Fruit fly (Drosophila melanogaster) whole organism, embryonic: ENCODE measurements around the gene Rab8.

Source experiments
- CG10274 ChIP-seq: fragments of 200-800 bp; sonication (Bioruptor generic); optimal IDR thresholded peaks from 3 replicates; lab custom pipeline; 2017; ENCODE audit warnings: missing biosample characterization, mild to moderate bottlenecking, missing genetic modification characterization
- CG13894 ChIP-seq: fragments of 200-800 bp; sonication (Bioruptor generic); optimal IDR thresholded peaks from 3 replicates; lab custom pipeline; 2018; ENCODE audit warnings: missing biosample characterization, mild to moderate bottlenecking, missing genetic modification characterization, moderate library complexity
- CG1529 ChIP-seq: fragments of 200-800 bp; sonication (Bioruptor generic); optimal IDR thresholded peaks from 3 replicates; lab custom pipeline; 2018; ENCODE audit warnings: missing biosample characterization, missing genetic modification characterization
- CG34224 ChIP-seq: fragments of 200-800 bp; sonication (Bioruptor generic); IDR thresholded peaks from 3 replicates; pipeline ENCODE4 v1.3.6; 2022; ENCODE audit warnings: missing biosample characterization, missing genetic modification characterization; ENCODE audit not compliant: partially characterized antibody
- Poxn ChIP-seq: fragments of 200-800 bp; sonication (Bioruptor generic); IDR thresholded peaks from 2 replicates; pipeline ENCODE4 v1.3.6; 2022; ENCODE audit warnings: missing biosample characterization, missing genetic modification characterization
- crp ChIP-seq, 2 experiments: fragments of 200-800 bp; sonication (Bioruptor generic); optimal IDR thresholded peaks; 2 replicates in 1 of 2; 3 replicates in 1 of 2; lab custom pipeline; 2017; ENCODE audit warnings: missing biosample characterization in 2 of 2, missing genetic modification characterization in 2 of 2, mild to moderate bottlenecking in 1 of 2, moderate library complexity in 1 of 2
- dan ChIP-seq: fragments of 200-800 bp; sonication (Bioruptor generic); IDR thresholded peaks from 2 replicates; pipeline ENCODE4 v1.3.6; 2022; ENCODE audit warnings: missing biosample characterization, missing genetic modification characterization
- kah ChIP-seq: fragments of 200-800 bp; sonication (Bioruptor generic); optimal IDR thresholded peaks from 2 replicates; lab custom pipeline; 2018; ENCODE audit warnings: missing biosample characterization, mild to moderate bottlenecking, missing genetic modification characterization

DNA sequence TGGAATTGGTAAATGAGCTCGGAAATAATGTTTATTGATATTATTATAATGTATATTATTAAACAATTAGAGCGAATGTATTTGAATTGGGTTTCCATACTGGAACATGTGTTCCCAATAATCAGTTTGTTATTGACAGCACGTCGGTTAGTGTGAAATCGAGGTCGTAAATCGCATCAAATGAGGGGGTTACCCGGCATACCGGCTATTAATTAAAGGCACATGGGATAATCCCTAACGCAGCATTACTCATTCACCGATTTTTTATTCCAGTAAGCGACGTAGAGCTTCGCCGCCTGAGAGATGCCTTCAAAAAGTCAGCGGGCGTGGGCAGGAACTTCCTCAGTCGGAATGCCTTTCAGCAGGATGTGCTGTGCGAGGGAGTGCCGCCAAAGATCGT lies 2.6 kb upstream of the Rab8 start:
- TF ChIP-seq Poxn (GFP tag; lab: Robert Waterston, UW) (no peak), kah (GFP tag; lab: Kevin White, UChicago) (no peak), CG1529 (no peak), crp (GFP tag; optimal IDR thresholded peaks at IDR 0.05; lab: Kevin White, UChicago) (no peak), CG34224 (GFP tag; lab: Robert Waterston, UW) (no peak), dan (GFP tag; lab: Robert Waterston, UW) (no peak), CG13894 (no peak), CG10274 (GFP tag; lab: Kevin White, UChicago) (no peak)
